Fruit fly (Drosophila melanogaster) whole organism, embryonic: Measurements from ENCODE around the gene org-1.

Source experiments
- Aef1 ChIP-seq: fragments of 200-800 bp; sonication (Bioruptor generic); IDR thresholded peaks from 3 replicates; pipeline ENCODE4 v1.3.6; 2022; ENCODE audit warnings: missing biosample characterization, missing genetic modification characterization
- Atf6 ChIP-seq: fragments of 200-800 bp; sonication (Bioruptor generic); IDR thresholded peaks from 2 replicates; pipeline ENCODE4 v1.3.6; 2022; ENCODE audit warnings: missing biosample characterization, missing genetic modification characterization
- Bteb2 ChIP-seq: fragments of 200-800 bp; sonication (Bioruptor generic); optimal IDR thresholded peaks from 2 replicates; lab custom pipeline; 2016; ENCODE audit warnings: missing biosample characterization, missing genetic modification characterization
- CG11723 ChIP-seq: fragments of 200-800 bp; sonication (Bioruptor generic); optimal IDR thresholded peaks from 2 replicates; lab custom pipeline; 2017; ENCODE audit warnings: missing biosample characterization, mild to moderate bottlenecking, missing genetic modification characterization
- CG13287 ChIP-seq: fragments of 200-800 bp; sonication (Bioruptor generic); IDR thresholded peaks from 2 replicates; pipeline ENCODE4 v1.3.6; 2022; ENCODE audit warnings: missing biosample characterization, missing genetic modification characterization; ENCODE audit not compliant: partially characterized antibody
- CG14050 ChIP-seq: fragments of 200-800 bp; sonication (Bioruptor generic); IDR thresholded peaks from 3 replicates; pipeline ENCODE4 v1.3.6; 2022; ENCODE audit warnings: missing biosample characterization, missing genetic modification characterization
- CG1647 ChIP-seq: fragments of 200-800 bp; sonication (Bioruptor generic); optimal IDR thresholded peaks from 3 replicates; lab custom pipeline; 2016; ENCODE audit warnings: missing biosample characterization, missing genetic modification characterization
- CG16813 ChIP-seq: fragments of 200-800 bp; sonication (Bioruptor generic); IDR thresholded peaks from 3 replicates; pipeline ENCODE4 v1.3.6; 2022; ENCODE audit warnings: missing biosample characterization, missing genetic modification characterization; ENCODE audit not compliant: partially characterized antibody
- CG16863 ChIP-seq: fragments of 200-800 bp; sonication (Bioruptor generic); optimal IDR thresholded peaks from 3 replicates; lab custom pipeline; 2016; ENCODE audit warnings: missing biosample characterization, missing genetic modification characterization
- CG17802 ChIP-seq: fragments of 200-800 bp; sonication (Bioruptor generic); optimal IDR thresholded peaks from 2 replicates; lab custom pipeline; 2018; ENCODE audit warnings: missing biosample characterization, mild to moderate bottlenecking, missing genetic modification characterization, moderate library complexity
- CG1832 ChIP-seq: fragments of 200-800 bp; sonication (Bioruptor generic); optimal IDR thresholded peaks from 2 replicates; lab custom pipeline; 2017; ENCODE audit warnings: missing biosample characterization, mild to moderate bottlenecking, missing genetic modification characterization, inconsistent platforms
- CG18764 ChIP-seq: fragments of 200-800 bp; sonication (Bioruptor generic); optimal IDR thresholded peaks from 3 replicates; lab custom pipeline; 2016; ENCODE audit warnings: missing biosample characterization, missing genetic modification characterization
- CG3281 ChIP-seq: fragments of 200-800 bp; sonication (Bioruptor generic); optimal IDR thresholded peaks from 3 replicates; lab custom pipeline; 2017; ENCODE audit warnings: missing biosample characterization, mild to moderate bottlenecking, missing genetic modification characterization
- CG3995 ChIP-seq: fragments of 200-800 bp; sonication (Bioruptor generic); optimal IDR thresholded peaks from 3 replicates; lab custom pipeline; 2016; ENCODE audit warnings: missing biosample characterization, missing genetic modification characterization
- CG7928 ChIP-seq: fragments of 200-800 bp; sonication (Bioruptor generic); optimal IDR thresholded peaks from 2 replicates; lab custom pipeline; 2017; ENCODE audit warnings: missing biosample characterization, mild to moderate bottlenecking, missing genetic modification characterization
- CG7963 ChIP-seq: fragments of 200-800 bp; sonication (Bioruptor generic); IDR thresholded peaks from 3 replicates; pipeline ENCODE4 v1.3.6; 2022; ENCODE audit warnings: missing biosample characterization, missing genetic modification characterization; ENCODE audit not compliant: partially characterized antibody
- CG9437 ChIP-seq: fragments of 200-800 bp; sonication (Bioruptor generic); optimal IDR thresholded peaks from 2 replicates; lab custom pipeline; 2018; ENCODE audit warnings: missing biosample characterization, mild to moderate bottlenecking, missing genetic modification characterization
- CG9932 ChIP-seq: fragments of 200-800 bp; sonication (Bioruptor generic); IDR thresholded peaks from 2 replicates; pipeline ENCODE4 v1.3.6; 2022; ENCODE audit warnings: missing biosample characterization, missing genetic modification characterization
- D19B ChIP-seq: fragments of 200-800 bp; sonication (Bioruptor generic); optimal IDR thresholded peaks from 2 replicates; lab custom pipeline; 2017; ENCODE audit warnings: missing biosample characterization, mild to moderate bottlenecking, missing genetic modification characterization
- Dad ChIP-seq: fragments of 200-800 bp; sonication (Bioruptor generic); optimal IDR thresholded peaks from 3 replicates; lab custom pipeline; 2016; ENCODE audit warnings: missing biosample characterization, missing genetic modification characterization
- Dref ChIP-seq: fragments of 200-800 bp; sonication (Bioruptor generic); IDR thresholded peaks from 2 replicates; pipeline ENCODE4 v1.3.6; 2022; ENCODE audit warnings: missing biosample characterization, missing genetic modification characterization
- Ets65A ChIP-seq: fragments of 200-800 bp; sonication (Bioruptor generic); peaks from one replicate; lab custom pipeline; 2016; ENCODE audit warnings: missing biosample characterization, missing genetic modification characterization
- GATAe ChIP-seq: fragments of 200-800 bp; sonication (Bioruptor generic); conservative IDR thresholded peaks from 2 replicates; pipeline ENCODE4 v1.3.6; 2022; ENCODE audit warnings: missing biosample characterization, missing genetic modification characterization
- HLH54F ChIP-seq: fragments of 200-800 bp; sonication (Bioruptor generic); optimal IDR thresholded peaks from 3 replicates; lab custom pipeline; 2016; ENCODE audit warnings: missing biosample characterization, missing genetic modification characterization
- Hsf ChIP-seq: fragments of 200-800 bp; sonication (Bioruptor generic); optimal IDR thresholded peaks from 3 replicates; lab custom pipeline; 2016; ENCODE audit warnings: missing biosample characterization, missing genetic modification characterization
- MESR4 ChIP-seq: fragments of 200-800 bp; sonication (Bioruptor generic); optimal IDR thresholded peaks from 2 replicates; lab custom pipeline; 2018; ENCODE audit warnings: missing biosample characterization, mild to moderate bottlenecking, missing genetic modification characterization, moderate library complexity
- NK7.1 ChIP-seq: fragments of 200-800 bp; sonication (Bioruptor generic); optimal IDR thresholded peaks from 3 replicates; lab custom pipeline; 2016; ENCODE audit warnings: missing biosample characterization, missing genetic modification characterization
- PHDP ChIP-seq: fragments of 200-800 bp; sonication (Bioruptor generic); optimal IDR thresholded peaks from 3 replicates; lab custom pipeline; 2018; ENCODE audit warnings: missing biosample characterization, mild to moderate bottlenecking, missing genetic modification characterization, moderate library complexity
- Rfx ChIP-seq: fragments of 200-800 bp; sonication (Bioruptor generic); IDR thresholded peaks from 2 replicates; pipeline ENCODE4 v1.3.6; 2022; ENCODE audit warnings: missing biosample characterization, missing genetic modification characterization
- Spps ChIP-seq: fragments of 200-800 bp; sonication (Bioruptor generic); optimal IDR thresholded peaks from 2 replicates; lab custom pipeline; 2018; ENCODE audit warnings: missing biosample characterization, mild to moderate bottlenecking, missing genetic modification characterization
- Trl ChIP-seq, 3 experiments: fragments of >200 bp in 2 of 3; fragments of 200-800 bp in 1 of 3; sonication (Bioruptor generic) in 1 of 3; optimal IDR thresholded peaks; 2 replicates in 1 of 3; 3 replicates in 2 of 3; lab custom pipeline; 2016 to 2017; ENCODE audit warnings: missing biosample characterization in 1 of 3, missing genetic modification characterization in 1 of 3
- cad ChIP-seq: fragments of >200 bp; optimal IDR thresholded peaks from 2 replicates; lab custom pipeline; 2017; ENCODE audit warnings: missing biosample characterization, missing genetic modification characterization
- chif ChIP-seq, 2 experiments: fragments of 200-800 bp; sonication (Bioruptor generic); optimal IDR thresholded peaks; 3 replicates each; lab custom pipeline; 2016; ENCODE audit warnings: missing biosample characterization in 2 of 2, missing genetic modification characterization in 2 of 2
- dan ChIP-seq: fragments of 200-800 bp; sonication (Bioruptor generic); IDR thresholded peaks from 2 replicates; pipeline ENCODE4 v1.3.6; 2022; ENCODE audit warnings: missing biosample characterization, missing genetic modification characterization
- ems ChIP-seq: fragments of 200-800 bp; sonication (Bioruptor generic); optimal IDR thresholded peaks from 3 replicates; lab custom pipeline; 2016; ENCODE audit warnings: missing biosample characterization, missing genetic modification characterization
- ewg ChIP-seq: fragments of 200-800 bp; sonication (Bioruptor generic); optimal IDR thresholded peaks from 3 replicates; lab custom pipeline; 2017; ENCODE audit warnings: mild to moderate bottlenecking, missing biosample characterization, missing genetic modification reagents, missing genetic modification characterization
- exex ChIP-seq: fragments of 200-800 bp; sonication (Bioruptor generic); optimal IDR thresholded peaks from 4 replicates; lab custom pipeline; 2018; ENCODE audit warnings: missing biosample characterization, mild to moderate bottlenecking, missing genetic modification characterization, moderate library complexity
- fd102C ChIP-seq: fragments of 200-800 bp; sonication (Bioruptor generic); optimal IDR thresholded peaks from 2 replicates; lab custom pipeline; 2018; ENCODE audit warnings: missing biosample characterization, mild to moderate bottlenecking, missing genetic modification characterization, moderate library complexity
- gem ChIP-seq: fragments of 200-800 bp; sonication (Bioruptor generic); optimal IDR thresholded peaks from 2 replicates; lab custom pipeline; 2019; ENCODE audit warnings: missing biosample characterization, mild to moderate bottlenecking, missing genetic modification characterization, moderate library complexity
- inv ChIP-seq: fragments of 200-800 bp; sonication (Bioruptor generic); IDR thresholded peaks from 2 replicates; pipeline ENCODE4 v1.3.6; 2022; ENCODE audit warnings: missing biosample characterization, missing genetic modification characterization; ENCODE audit not compliant: partially characterized antibody
- knrl ChIP-seq: fragments of 200-800 bp; sonication (Bioruptor generic); IDR thresholded peaks from 3 replicates; pipeline ENCODE4 v1.3.6; 2022; ENCODE audit warnings: missing biosample characterization, missing genetic modification characterization; ENCODE audit not compliant: partially characterized antibody
- lab ChIP-seq: fragments of 200-800 bp; sonication (Bioruptor generic); optimal IDR thresholded peaks from 3 replicates; lab custom pipeline; 2017; ENCODE audit warnings: missing biosample characterization, missing genetic modification characterization, mild to moderate bottlenecking, moderate library complexity, missing genetic modification reagents
- nerfin-2 ChIP-seq: fragments of 200-800 bp; sonication (Bioruptor generic); IDR thresholded peaks from 2 replicates; pipeline ENCODE4 v1.3.6; 2022; ENCODE audit warnings: missing biosample characterization, missing genetic modification characterization; ENCODE audit not compliant: partially characterized antibody
- scrt ChIP-seq: fragments of 200-800 bp; sonication (Bioruptor generic); optimal IDR thresholded peaks from 2 replicates; lab custom pipeline; 2018; ENCODE audit warnings: missing biosample characterization, mild to moderate bottlenecking, missing genetic modification characterization, moderate library complexity
- slou ChIP-seq: fragments of 200-800 bp; sonication (Bioruptor generic); optimal IDR thresholded peaks from 3 replicates; lab custom pipeline; 2016; ENCODE audit warnings: missing biosample characterization, missing genetic modification characterization
- sr ChIP-seq: fragments of 200-800 bp; sonication (Bioruptor generic); IDR thresholded peaks from 3 replicates; pipeline ENCODE4 v1.3.6; 2022; ENCODE audit warnings: missing biosample characterization, missing genetic modification characterization
- stc ChIP-seq: fragments of 200-800 bp; sonication (Bioruptor generic); IDR thresholded peaks from 2 replicates; pipeline ENCODE4 v1.3.6; 2022; ENCODE audit warnings: missing biosample characterization, missing genetic modification characterization
- tna ChIP-seq: fragments of 200-800 bp; sonication (Bioruptor generic); IDR thresholded peaks from 2 replicates; pipeline ENCODE4 v1.3.6; 2022; ENCODE audit warnings: missing biosample characterization, missing genetic modification characterization; ENCODE audit not compliant: partially characterized antibody
- unc-4 ChIP-seq: fragments of 200-800 bp; sonication (Bioruptor generic); IDR thresholded peaks from 2 replicates; pipeline ENCODE4 v1.3.6; 2022; ENCODE audit warnings: missing biosample characterization, missing genetic modification characterization; ENCODE audit not compliant: partially characterized antibody
- usp ChIP-seq: fragments of >200 bp; optimal IDR thresholded peaks from 2 replicates; lab custom pipeline; 2017; ENCODE audit warnings: missing biosample characterization, missing genetic modification characterization

Gene org-1

DNA sequence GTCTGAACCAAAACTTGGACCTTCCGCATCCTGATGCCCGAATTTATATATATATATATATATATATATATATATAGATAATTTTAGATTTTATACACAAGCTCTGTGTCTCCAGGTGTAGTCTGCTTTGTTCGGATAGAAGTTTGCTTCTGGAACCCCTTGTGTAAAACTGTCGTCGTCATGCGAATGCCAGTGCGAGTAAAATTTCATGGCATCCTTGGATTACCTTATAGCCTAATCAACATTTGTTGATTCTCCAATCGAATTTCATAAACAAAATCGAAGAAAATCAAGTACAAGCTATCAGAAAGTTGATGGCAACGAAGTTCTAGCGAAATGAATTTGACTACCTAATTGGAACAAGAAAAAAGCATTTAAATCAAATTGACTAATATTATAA is 2.7 kb upstream of the org-1 start, which contains the start of gene CG32713:
CG32713 (minus strand) TSS at position 101 of the 400 bp plus-strand sequence.
- no peak for TF ChIP-seq slou (GFP tag; lab: Kevin White, UChicago)
- no peak for TF ChIP-seq Atf6
- TF ChIP-seq cad (GFP tag; lab: Kevin White, UChicago), result no peak
- TF ChIP-seq fd102C (GFP tag; lab: Kevin White, UChicago), result no peak
- no peak for TF ChIP-seq HLH54F
- no peak for TF ChIP-seq GATAe (GFP tag; lab: Robert Waterston, UW)
- TF ChIP-seq Dref (GFP tag; lab: Robert Waterston, UW), result no peak
- no peak for TF ChIP-seq Hsf (GFP tag; lab: Kevin White, UChicago)
- no peak for TF ChIP-seq Trl (optimal IDR thresholded peaks at IDR 0.05; lab: Kevin White, UChicago)
- TF ChIP-seq Trl (GFP tag; optimal IDR thresholded peaks at IDR 0.05; lab: Kevin White, UChicago), result no peak
- no peak for TF ChIP-seq CG3995 (GFP tag; lab: Kevin White, UChicago)
- TF ChIP-seq exex (tag; lab: Kevin White, UChicago), result no peak
- no peak for TF ChIP-seq lab (GFP tag; lab: Kevin White, UChicago)
- no peak for TF ChIP-seq CG7928 (GFP tag; lab: Kevin White, UChicago)
- no peak for TF ChIP-seq Aef1 (GFP tag; lab: Robert Waterston, UW)
- no peak for TF ChIP-seq sr
- TF ChIP-seq, all 482 proteins: peak for 0

- TF ChIP-seq Dad (GFP tag; lab: Kevin White, UChicago) (no peak), CG7963 (GFP tag; lab: Robert Waterston, UW) (peak; percentile 100), CG3281 (GFP tag; lab: Kevin White, UChicago) (no peak), dan (GFP tag; lab: Robert Waterston, UW) (no peak), CG1647 (GFP tag; lab: Kevin White, UChicago) (no peak), Spps (no peak), NK7.1 (GFP tag; lab: Kevin White, UChicago) (no peak), Rfx (GFP tag; lab: Robert Waterston, UW) (no peak), CG9932 (GFP tag; lab: Robert Waterston, UW) (no peak), nerfin-2 (peak; percentile 100), chif (GFP tag; optimal IDR thresholded peaks at IDR 0.05; lab: Kevin White, UChicago) (no peak), CG18764 (GFP tag; lab: Kevin White, UChicago) (no peak), scrt (GFP tag; lab: Kevin White, UChicago) (no peak), CG13287 (peak; percentile 85), ems (no peak), PHDP (no peak), CG14050 (GFP tag; lab: Robert Waterston, UW) (no peak), CG16863 (no peak), CG11723 (no peak), stc (GFP tag; lab: Robert Waterston, UW) (no peak), unc-4 (GFP tag; lab: Robert Waterston, UW) (peak; percentile 77), tna (GFP tag; lab: Robert Waterston, UW) (peak; percentile 100), gem (no peak), CG17802 (no peak), CG1832 (GFP tag; lab: Kevin White, UChicago) (no peak), Ets65A (GFP tag; lab: Kevin White, UChicago) (no peak), MESR4 (GFP tag; lab: Kevin White, UChicago) (no peak), Bteb2 (GFP tag; lab: Kevin White, UChicago) (no peak), ewg (no peak), CG9437 (GFP tag; lab: Kevin White, UChicago) (no peak), knrl (GFP tag; lab: Robert Waterston, UW) (peak; percentile 48; the same call in 2 of the 3 replicates), D19B (GFP tag; lab: Kevin White, UChicago) (no peak), CG16813 (GFP tag; lab: Robert Waterston, UW) (peak; percentile 99), usp (GFP tag; lab: Kevin White, UChicago) (no peak), inv (GFP tag; lab: Robert Waterston, UW) (peak; percentile 82; the same call in 1 of the 2 replicates)
Observed at dm6 chrX:8452163-8452562, 2.7 kb downstream of the org-1 start.
